Worm (Caenorhabditis elegans) whole organism, L1 larva: ENCODE measurements around the gene T05A7.3.

Experiments
- F16B12.6 ChIP-seq: fragments of 150-350 bp; optimal IDR thresholded peaks from 2 replicates; lab custom pipeline; 2014; ENCODE audit warnings: missing biosample characterization, missing genetic modification characterization
- ama-1 ChIP-seq: fragments of 150-350 bp; optimal IDR thresholded peaks from 2 replicates; lab custom pipeline; 2014
- elt-3 ChIP-seq, 6 experiments: fragments of 150-350 bp in 1 of 6; sonication (generic microtip); optimal IDR thresholded peaks; 2 replicates each; lab custom pipeline; 2017 to 2018; ENCODE audit warnings: missing biosample characterization in 6 of 6, missing genetic modification characterization in 6 of 6, inconsistent platforms in 1 of 6
- zag-1 ChIP-seq: fragments of 150-350 bp; optimal IDR thresholded peaks from 2 replicates; lab custom pipeline; 2014; ENCODE audit warnings: missing biosample characterization, missing genetic modification characterization

ce11 chrII:4684852-4685251 is 9.3 kb downstream of the T05A7.3 start:
- TF ChIP-seq zag-1 (tag; lab: Kevin White, UChicago) (no peak), elt-3 (tag; optimal IDR thresholded peaks at IDR 0.05; lab: Kevin White, UChicago) (no peak), ama-1 (lab: Kevin White, UChicago) (no peak), F16B12.6 (no peak)
